Worm (Caenorhabditis elegans) whole organism, L1 larva: Measurements from ENCODE around the gene spsb-2.

ENCODE experiments used
- C16A3.4 ChIP-seq: fragments of 150-350 bp; optimal IDR thresholded peaks from 2 replicates; lab custom pipeline; 2014; ENCODE audit warnings: missing biosample characterization, missing genetic modification characterization
- blmp-1 ChIP-seq: fragments of 150-350 bp; optimal IDR thresholded peaks from 2 replicates; lab custom pipeline; 2014; ENCODE audit warnings: missing biosample characterization, missing genetic modification characterization
- ceh-82 ChIP-seq, 3 experiments: fragments of 150-350 bp in 1 of 3; sonication (generic microtip) in 2 of 3; optimal IDR thresholded peaks; 2 replicates each; lab custom pipeline; 2014 to 2017; ENCODE audit warnings: missing biosample characterization in 3 of 3, missing genetic modification characterization in 3 of 3
- efl-1 ChIP-seq, 4 experiments: fragments of 150-350 bp; optimal IDR thresholded peaks in 3 of 4; peaks in 1 of 4; 1 replicate in 1 of 4; 2 replicates in 3 of 4; lab custom pipeline; 2014; ENCODE audit warnings: missing biosample characterization in 2 of 4, missing genetic modification characterization in 2 of 4, missing genetic modification reagents in 2 of 4
- efl-3 ChIP-seq: fragments of 200-800 bp; sonication (Bioruptor generic); optimal IDR thresholded peaks from 2 replicates; lab custom pipeline; 2018; ENCODE audit warnings: mild to moderate bottlenecking, missing genetic modification characterization, missing compliant biosample characterization
- egl-27 ChIP-seq, 2 experiments: fragments of 150-350 bp in 1 of 2; sonication (generic microtip); optimal IDR thresholded peaks; 3 replicates each; lab custom pipeline; 2017 to 2018; ENCODE audit warnings: missing biosample characterization in 2 of 2, missing genetic modification characterization in 2 of 2, missing genetic modification reagents in 2 of 2
- elt-2 ChIP-seq: sonication (generic microtip); optimal IDR thresholded peaks from 2 replicates; lab custom pipeline; 2016; ENCODE audit warnings: missing genetic modification characterization, mild to moderate bottlenecking, inconsistent platforms, missing compliant biosample characterization, missing genetic modification reagents
- elt-3 ChIP-seq, 6 experiments: fragments of 150-350 bp in 1 of 6; sonication (generic microtip); optimal IDR thresholded peaks; 2 replicates each; lab custom pipeline; 2017 to 2018; ENCODE audit warnings: missing biosample characterization in 6 of 6, missing genetic modification characterization in 6 of 6, inconsistent platforms in 1 of 6
- ets-5 ChIP-seq: fragments of 200-800 bp; sonication (Bioruptor generic); IDR thresholded peaks from 2 replicates; pipeline ENCODE4 v1.3.6; 2022; ENCODE audit warnings: missing genetic modification characterization, missing compliant biosample characterization
- fkh-4 ChIP-seq: sonication (generic microtip); optimal IDR thresholded peaks from 2 replicates; lab custom pipeline; 2016; ENCODE audit warnings: missing compliant biosample characterization, missing genetic modification characterization, borderline replicate concordance
- lin-14 ChIP-seq: fragments of 200-800 bp; sonication (Bioruptor generic); optimal IDR thresholded peaks from 2 replicates; lab custom pipeline; 2018; ENCODE audit warnings: mild to moderate bottlenecking, missing genetic modification characterization, moderate library complexity, missing compliant biosample characterization
- lin-15B ChIP-seq: fragments of 150-350 bp; sonication (generic microtip); optimal IDR thresholded peaks from 3 replicates; lab custom pipeline; 2014; ENCODE audit warnings: missing biosample characterization, missing genetic modification characterization
- lir-3 ChIP-seq: sonication (generic microtip); optimal IDR thresholded peaks from 2 replicates; lab custom pipeline; 2016; ENCODE audit warnings: mild to moderate bottlenecking, missing genetic modification characterization, moderate library complexity, missing compliant biosample characterization; ENCODE audit not compliant: poor library complexity
- mdl-1 ChIP-seq, 2 experiments: fragments of 150-350 bp; optimal IDR thresholded peaks; 2 replicates each; lab custom pipeline; 2014 to 2017; ENCODE audit warnings: missing biosample characterization in 2 of 2, missing genetic modification characterization in 2 of 2, inconsistent platforms in 1 of 2
- mef-2 ChIP-seq: fragments of 150-350 bp; optimal IDR thresholded peaks from 2 replicates; lab custom pipeline; 2014; ENCODE audit warnings: missing biosample characterization, missing genetic modification characterization
- nhr-11 ChIP-seq: fragments of 150-350 bp; optimal IDR thresholded peaks from 2 replicates; lab custom pipeline; 2014; ENCODE audit warnings: missing biosample characterization, missing genetic modification characterization
- nhr-20 ChIP-seq: sonication (generic microtip); optimal IDR thresholded peaks from 2 replicates; lab custom pipeline; 2016; ENCODE audit warnings: mild to moderate bottlenecking, missing genetic modification characterization, missing compliant biosample characterization
- nhr-71 ChIP-seq: sonication (generic microtip); optimal IDR thresholded peaks from 2 replicates; lab custom pipeline; 2016; ENCODE audit warnings: mild to moderate bottlenecking, missing genetic modification characterization, moderate library complexity, missing compliant biosample characterization
- nhr-76 ChIP-seq: sonication (generic microtip); optimal IDR thresholded peaks from 2 replicates; lab custom pipeline; 2017; ENCODE audit warnings: missing biosample characterization, missing genetic modification characterization
- nhr-77 ChIP-seq: fragments of 150-350 bp; optimal IDR thresholded peaks from 2 replicates; lab custom pipeline; 2014; ENCODE audit warnings: missing biosample characterization, missing genetic modification characterization
- nhr-85 ChIP-seq: sonication (generic microtip); peaks from one replicate; lab custom pipeline; 2016; ENCODE audit warnings: missing genetic modification characterization, inconsistent platforms, missing compliant biosample characterization
- nhr-90 ChIP-seq: sonication (generic microtip); optimal IDR thresholded peaks from 2 replicates; lab custom pipeline; 2016; ENCODE audit warnings: mild to moderate bottlenecking, missing genetic modification characterization, missing compliant biosample characterization; ENCODE audit not compliant: poor library complexity
- pag-3 ChIP-seq: sonication (generic microtip); optimal IDR thresholded peaks from 2 replicates; lab custom pipeline; 2017; ENCODE audit warnings: missing genetic modification characterization, mild to moderate bottlenecking, missing compliant biosample characterization, antibody characterized with exemption, borderline replicate concordance; ENCODE audit not compliant: insufficient read depth
- pqm-1 ChIP-seq: sonication (generic microtip); optimal IDR thresholded peaks from 3 replicates; lab custom pipeline; 2017; ENCODE audit warnings: missing biosample characterization, missing genetic modification characterization
- snpc-4 ChIP-seq: fragments of 150-350 bp; optimal IDR thresholded peaks from 2 replicates; lab custom pipeline; 2014; ENCODE audit warnings: missing biosample characterization, missing genetic modification characterization
- tlp-1 ChIP-seq: fragments of 150-350 bp; optimal IDR thresholded peaks from 2 replicates; lab custom pipeline; 2014; ENCODE audit warnings: missing biosample characterization, missing genetic modification characterization
- unc-130 ChIP-seq: fragments of 150-350 bp; optimal IDR thresholded peaks from 2 replicates; lab custom pipeline; 2017; ENCODE audit warnings: missing biosample characterization, missing genetic modification characterization, inconsistent platforms
- vab-15 ChIP-seq: sonication (generic microtip); optimal IDR thresholded peaks from 2 replicates; lab custom pipeline; 2017; ENCODE audit warnings: missing genotype, mild to moderate bottlenecking, missing genetic modification characterization, missing compliant biosample characterization
- zag-1 ChIP-seq: fragments of 150-350 bp; optimal IDR thresholded peaks from 2 replicates; lab custom pipeline; 2014; ENCODE audit warnings: missing biosample characterization, missing genetic modification characterization

The spsb-2 gene

DNA sequence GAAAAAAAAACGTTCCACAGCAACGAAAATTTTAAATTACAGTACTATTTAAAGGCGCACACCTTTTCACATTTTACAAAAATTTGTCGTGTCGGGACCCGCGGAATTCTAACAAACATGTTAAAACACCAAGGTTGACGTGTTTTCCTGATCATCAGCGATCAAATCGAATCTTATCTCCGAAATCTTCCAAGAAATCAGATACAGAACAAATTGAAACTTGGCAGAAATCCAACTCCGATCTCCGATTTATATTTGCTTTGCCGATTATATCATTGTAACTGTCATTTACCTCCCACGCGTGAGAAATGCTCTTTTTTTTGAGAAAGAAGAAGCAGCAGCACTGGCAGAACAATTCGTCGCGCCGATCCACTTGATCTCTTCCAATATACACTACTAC is 16.4 kb upstream of the spsb-2 start:
- TF ChIP-seq ceh-82 (tag; optimal IDR thresholded peaks at IDR 0.05; lab: Kevin White, UChicago): no peak
- TF ChIP-seq lin-14 (GFP tag; lab: Kevin White, UChicago): peak; percentile 52
- peak; percentile 90 for TF ChIP-seq nhr-85
- TF ChIP-seq blmp-1: peak; percentile 44
- TF ChIP-seq nhr-20 (tag; lab: Kevin White, UChicago): peak; percentile 3
- TF ChIP-seq nhr-90: peak; percentile 2
- TF ChIP-seq nhr-71 (tag; lab: Kevin White, UChicago): peak; percentile 28
- no peak for TF ChIP-seq pag-3 (tag; lab: Kevin White, UChicago)

DNA sequence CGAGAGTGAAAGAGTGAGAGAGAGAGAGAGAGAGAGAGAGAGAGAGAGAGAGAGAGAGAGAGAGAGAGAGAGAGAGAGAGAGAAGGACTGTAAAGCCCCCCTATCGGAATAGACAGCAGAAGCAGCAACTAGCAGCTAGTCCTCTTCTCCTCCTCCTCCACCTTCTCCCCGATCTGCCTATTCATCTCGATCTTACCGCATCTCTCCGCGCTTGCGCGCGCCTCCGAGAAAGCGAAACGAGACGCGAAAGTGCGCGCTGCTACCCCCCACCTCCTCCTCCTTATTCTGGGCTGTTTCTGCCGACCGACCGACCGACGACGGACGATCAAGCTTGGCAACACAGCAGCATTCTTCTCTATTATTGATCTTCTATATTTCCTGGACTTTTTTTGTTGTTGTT is 12.2 kb upstream of the spsb-2 start:
- TF ChIP-seq blmp-1 (peak; percentile 94), tlp-1 (tag; lab: Kevin White, UChicago) (no peak)
- TF ChIP-seq, all 84 proteins: peak for 1

DNA sequence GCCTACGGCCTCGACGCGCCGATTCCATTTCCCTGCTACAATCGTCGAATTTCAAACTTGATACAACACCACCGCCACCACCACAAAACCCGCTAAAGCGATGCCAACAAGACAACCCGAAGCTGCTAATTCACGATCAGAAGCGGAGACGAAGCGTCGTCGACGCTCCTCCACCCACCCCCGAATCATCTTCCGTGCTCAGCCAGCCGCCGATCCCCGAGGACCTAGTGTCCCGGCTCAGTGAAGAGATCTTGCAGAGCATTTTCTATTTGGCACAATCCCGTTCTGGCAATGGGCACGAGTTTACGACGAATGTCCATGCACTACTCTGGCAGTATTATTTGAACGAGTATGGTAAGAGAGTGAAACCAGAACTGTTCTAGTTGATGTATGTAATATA is 11.5 kb upstream of the spsb-2 start:
- TF ChIP-seq C16A3.4 (tag; lab: Kevin White, UChicago) (no peak), ets-5 (GFP tag; lab: Robert Waterston, UW) (0 out of 2 replicates have a peak, but pooled peaks have one; percentile 61), elt-3 (tag; optimal IDR thresholded peaks at IDR 0.05; lab: Kevin White, UChicago) (no peak)

DNA sequence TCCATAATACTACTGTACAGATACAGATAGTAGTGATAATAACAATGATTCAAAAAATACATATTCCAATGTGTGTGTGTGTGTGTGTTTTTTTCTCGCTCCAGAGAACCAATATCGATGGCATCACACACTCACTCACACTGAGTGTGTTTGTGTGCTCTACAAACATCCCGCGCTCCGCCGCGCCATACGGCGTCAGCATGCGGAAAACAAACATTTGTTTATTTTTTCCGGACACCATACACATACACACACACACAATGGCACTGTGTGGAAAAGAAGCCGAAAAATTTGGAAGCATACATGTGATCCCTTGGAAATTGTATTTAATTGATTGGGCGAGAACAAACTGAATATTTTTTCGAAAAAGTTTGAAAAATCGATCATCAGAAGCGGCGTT is 11.1 kb upstream of the spsb-2 start:
- TF ChIP-seq elt-2 (tag; lab: Kevin White, UChicago): no peak
- no peak for TF ChIP-seq efl-1 (optimal IDR thresholded peaks at IDR 0.05; lab: Kevin White, UChicago)
- TF ChIP-seq efl-1 (GFP tag; optimal IDR thresholded peaks at IDR 0.05 in 1 of 2; lab: Kevin White, UChicago): peak in 1 of 2 experiments; percentile 90
- TF ChIP-seq, all 84 proteins: peak for 1

- TF ChIP-seq egl-27 (tag; optimal IDR thresholded peaks at IDR 0.05; lab: Kevin White, UChicago) (no peak), efl-3 (GFP tag; lab: Kevin White, UChicago) (no peak), fkh-4 (tag; lab: Kevin White, UChicago) (no peak), lir-3 (tag; lab: Kevin White, UChicago) (no peak), mef-2 (no peak), nhr-76 (tag; lab: Kevin White, UChicago) (no peak), nhr-11 (tag; lab: Kevin White, UChicago) (no peak), vab-15 (tag; lab: Kevin White, UChicago) (no peak)
Measured at ce11 chrII:15220116-15220515, 10.0 kb upstream of the spsb-2 start.

DNA sequence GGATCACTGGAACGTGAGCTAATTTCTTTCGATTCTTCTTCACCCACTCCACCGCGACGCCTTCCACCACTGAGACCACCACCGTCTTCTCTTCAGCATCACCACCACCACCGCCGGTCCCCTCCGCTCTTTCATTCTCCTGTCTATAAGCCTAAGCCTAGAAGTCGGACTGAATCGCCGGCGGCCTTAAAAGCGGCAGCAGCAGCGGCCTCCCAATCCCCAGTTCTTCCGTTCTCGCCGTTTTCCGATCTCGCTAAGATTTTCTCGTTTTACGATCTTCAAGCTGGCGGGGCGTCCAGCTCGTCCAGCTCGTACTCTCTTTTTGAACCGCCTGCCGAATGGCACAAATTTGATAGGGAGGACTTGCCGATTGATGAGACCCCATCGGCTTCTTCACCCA is 4.0 kb upstream of the spsb-2 start:
- TF ChIP-seq snpc-4 (tag; lab: Kevin White, UChicago) (no peak), lin-15B (tag; lab: Kevin White, UChicago) (no peak)

DNA sequence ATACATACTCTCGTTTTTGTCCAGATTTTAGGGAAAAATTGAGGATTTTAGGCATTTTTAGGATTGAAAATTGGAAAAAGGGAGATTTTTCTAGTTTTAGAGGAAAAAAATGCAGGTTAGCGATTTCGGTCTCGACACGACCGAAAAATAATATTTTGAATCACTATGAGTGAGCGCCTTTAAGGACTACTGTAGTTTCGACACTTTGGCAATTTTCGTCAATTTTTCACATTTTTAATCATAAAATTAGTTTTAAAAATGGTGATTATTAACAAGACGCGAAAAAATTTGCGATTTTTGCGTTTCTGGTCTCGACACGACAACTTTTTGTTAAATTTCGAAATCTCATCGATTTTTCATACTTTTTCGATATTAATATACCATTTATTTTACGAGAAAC is 3.3 kb upstream of the spsb-2 start:
- no peak for TF ChIP-seq unc-130 (tag; lab: Kevin White, UChicago)
- TF ChIP-seq lir-3 (tag; lab: Kevin White, UChicago): no peak
- no peak for TF ChIP-seq zag-1 (tag; lab: Kevin White, UChicago)
- TF ChIP-seq nhr-77: peak; percentile 3
- TF ChIP-seq mdl-1 (tag; optimal IDR thresholded peaks at IDR 0.05; lab: Kevin White, UChicago): no peak
- TF ChIP-seq pqm-1 (tag; lab: Kevin White, UChicago): no peak
